Fruit fly (Drosophila melanogaster) whole organism, wandering third instar larva: ENCODE data around the gene CG32638.

Source experiments
- Abd-B ChIP-seq: fragments of >200 bp; optimal IDR thresholded peaks from 2 replicates; lab custom pipeline; 2017; ENCODE audit warnings: missing biosample characterization, missing genetic modification characterization
- CG32264 ChIP-seq: fragments of 200-800 bp; sonication (Bioruptor generic); optimal IDR thresholded peaks from 2 replicates; lab custom pipeline; 2016; ENCODE audit warnings: missing biosample characterization, missing genetic modification characterization
- CG9705 ChIP-seq: fragments of 200-800 bp; sonication (Bioruptor generic); optimal IDR thresholded peaks from 2 replicates; lab custom pipeline; 2018; ENCODE audit warnings: missing biosample characterization, mild to moderate bottlenecking, missing genetic modification characterization
- CrebA ChIP-seq: fragments of 200-800 bp; sonication (Bioruptor generic); optimal IDR thresholded peaks from 2 replicates; lab custom pipeline; 2016; ENCODE audit warnings: missing biosample characterization, mild to moderate bottlenecking, missing genetic modification characterization, borderline replicate concordance
- Dfd ChIP-seq: fragments of >200 bp; optimal IDR thresholded peaks from 2 replicates; lab custom pipeline; 2017; ENCODE audit warnings: missing biosample characterization, missing genetic modification characterization
- Dif ChIP-seq: fragments of 200-275, 200-300 bp; sonication (Bioruptor generic); optimal IDR thresholded peaks from 2 replicates; lab custom pipeline; 2018; ENCODE audit warnings: missing biosample characterization, missing genetic modification characterization; ENCODE audit not compliant: partially characterized antibody
- GATAd ChIP-seq: sonication (Bioruptor generic); optimal IDR thresholded peaks from 2 replicates; lab custom pipeline; 2016; ENCODE audit warnings: missing biosample characterization, missing genetic modification characterization
- HLH106 ChIP-seq: fragments of 200-800 bp; optimal IDR thresholded peaks from 3 replicates; lab custom pipeline; 2019; ENCODE audit warnings: missing biosample characterization, mild to moderate bottlenecking, missing genetic modification characterization, moderate library complexity
- Hnf4 ChIP-seq: fragments of 200-800 bp; sonication (Bioruptor generic); optimal IDR thresholded peaks from 2 replicates; lab custom pipeline; 2016; ENCODE audit warnings: missing biosample characterization, mild to moderate bottlenecking, missing genetic modification characterization
- Hr78 ChIP-seq: fragments of >200 bp; optimal IDR thresholded peaks from 2 replicates; lab custom pipeline; 2017; ENCODE audit warnings: missing biosample characterization, missing genetic modification characterization
- Hr83 ChIP-seq: fragments of 200-300 bp; sonication (Bioruptor generic); optimal IDR thresholded peaks from 2 replicates; lab custom pipeline; 2016; ENCODE audit warnings: missing biosample characterization, mild to moderate bottlenecking, missing genetic modification characterization, moderate library complexity; ENCODE audit not compliant: poor library complexity, severe bottlenecking
- Jra ChIP-seq: sonication (Bioruptor generic); optimal IDR thresholded peaks from 2 replicates; lab custom pipeline; 2016; ENCODE audit warnings: missing biosample characterization, missing genetic modification characterization
- Mio ChIP-seq: sonication (Bioruptor generic); optimal IDR thresholded peaks from 2 replicates; lab custom pipeline; 2016; ENCODE audit warnings: missing biosample characterization, missing genetic modification characterization
- Myc ChIP-seq: fragments of >200 bp; optimal IDR thresholded peaks from 2 replicates; lab custom pipeline; 2017
- N ChIP-seq: fragments of >200 bp; optimal IDR thresholded peaks from 2 replicates; lab custom pipeline; 2018; ENCODE audit warnings: missing biosample characterization, missing external identifiers, missing genetic modification characterization
- OdsH ChIP-seq: fragments of 200-800 bp; sonication (Bioruptor generic); optimal IDR thresholded peaks from 2 replicates; lab custom pipeline; 2016; ENCODE audit warnings: missing biosample characterization, mild to moderate bottlenecking, missing genetic modification characterization
- Rel ChIP-seq, 2 experiments: fragments of 200-800 bp; sonication (Bioruptor generic) in 1 of 2; optimal IDR thresholded peaks; 2 replicates in 1 of 2; 3 replicates in 1 of 2; lab custom pipeline; 2016 to 2019; ENCODE audit warnings: mild to moderate bottlenecking in 2 of 2, missing biosample characterization in 2 of 2, missing genetic modification characterization in 2 of 2, moderate library complexity in 1 of 2
- Sp1 ChIP-seq: fragments of 200-800 bp; sonication (Bioruptor generic); optimal IDR thresholded peaks from 3 replicates; lab custom pipeline; 2019; ENCODE audit warnings: missing biosample characterization, mild to moderate bottlenecking, missing genetic modification characterization, moderate library complexity
- Vsx2 ChIP-seq: fragments of 200-300, 225-300 bp; sonication (Bioruptor generic); optimal IDR thresholded peaks from 2 replicates; lab custom pipeline; 2018; ENCODE audit warnings: missing biosample characterization, missing genetic modification characterization; ENCODE audit not compliant: partially characterized antibody
- br ChIP-seq: fragments of 200-800 bp; sonication (Bioruptor generic); optimal IDR thresholded peaks from 2 replicates; lab custom pipeline; 2016; ENCODE audit warnings: missing biosample characterization, missing genetic modification characterization
- brk ChIP-seq: fragments of 200-800 bp; sonication (Bioruptor generic); optimal IDR thresholded peaks from 2 replicates; lab custom pipeline; 2016; ENCODE audit warnings: missing biosample characterization, mild to moderate bottlenecking, missing genetic modification characterization
- dl ChIP-seq, 2 experiments: fragments of 175-275, 200-275 bp in 1 of 2; fragments of 200-275 bp in 1 of 2; sonication (Bioruptor generic); optimal IDR thresholded peaks; lab custom pipeline; 2018; ENCODE audit warnings: mild to moderate bottlenecking in 2 of 2, missing biosample characterization in 2 of 2, missing genetic modification characterization in 2 of 2, moderate library complexity in 2 of 2; ENCODE audit not compliant: partially characterized antibody in 2 of 2, insufficient read depth in 1 of 2
- dmrt93B ChIP-seq: fragments of 200-800 bp; sonication (Bioruptor generic); optimal IDR thresholded peaks from 2 replicates; lab custom pipeline; 2018; ENCODE audit warnings: missing biosample characterization, mild to moderate bottlenecking, missing genetic modification characterization
- dsf ChIP-seq: sonication (Bioruptor generic); optimal IDR thresholded peaks from 2 replicates; lab custom pipeline; 2016; ENCODE audit warnings: missing biosample characterization, missing genetic modification characterization, borderline replicate concordance
- ey ChIP-seq: fragments of 200-800 bp; sonication (Bioruptor generic); optimal IDR thresholded peaks from 2 replicates; lab custom pipeline; 2016; ENCODE audit warnings: missing biosample characterization, missing genetic modification characterization
- foxo ChIP-seq, 2 experiments: fragments of 200-800 bp; sonication (Bioruptor generic); optimal IDR thresholded peaks; 2 replicates in 1 of 2; 3 replicates in 1 of 2; lab custom pipeline; 2016 to 2017; ENCODE audit warnings: missing biosample characterization in 2 of 2, missing genetic modification characterization in 2 of 2
- fru ChIP-seq: fragments of 200-800 bp; sonication (Bioruptor generic); optimal IDR thresholded peaks from 3 replicates; lab custom pipeline; 2016; ENCODE audit warnings: missing biosample characterization, mild to moderate bottlenecking, missing genetic modification characterization
- h ChIP-seq: fragments of 200-800 bp; sonication (Bioruptor generic); optimal IDR thresholded peaks from 3 replicates; lab custom pipeline; 2016; ENCODE audit warnings: missing biosample characterization, mild to moderate bottlenecking, missing genetic modification characterization
- jim ChIP-seq: fragments of 175-275, 200-325 bp; sonication (Bioruptor generic); optimal IDR thresholded peaks from 2 replicates; lab custom pipeline; 2016; ENCODE audit warnings: missing biosample characterization, mild to moderate bottlenecking, missing genetic modification characterization
- lola ChIP-seq: fragments of >200 bp; optimal IDR thresholded peaks from 2 replicates; lab custom pipeline; 2017; ENCODE audit warnings: missing biosample characterization, missing genetic modification characterization
- pan ChIP-seq: fragments of >200 bp; optimal IDR thresholded peaks from 2 replicates; lab custom pipeline; 2017
- psq ChIP-seq: fragments of 200-800 bp; sonication (Bioruptor generic); optimal IDR thresholded peaks from 3 replicates; lab custom pipeline; 2017; ENCODE audit warnings: missing biosample characterization, mild to moderate bottlenecking, missing genetic modification characterization, moderate library complexity
- rgr ChIP-seq: fragments of 200-800 bp; sonication (Bioruptor generic); optimal IDR thresholded peaks from 3 replicates; lab custom pipeline; 2016; ENCODE audit warnings: missing biosample characterization, mild to moderate bottlenecking, missing genetic modification characterization
- sage ChIP-seq: fragments of 200-800 bp; sonication (Bioruptor generic); optimal IDR thresholded peaks from 2 replicates; lab custom pipeline; 2016; ENCODE audit warnings: missing biosample characterization, mild to moderate bottlenecking, missing genetic modification characterization
- sv ChIP-seq: fragments of 200-800 bp; sonication (Bioruptor generic); optimal IDR thresholded peaks from 3 replicates; lab custom pipeline; 2016; ENCODE audit warnings: missing biosample characterization, missing genetic modification characterization
- tai ChIP-seq: sonication (Bioruptor generic); optimal IDR thresholded peaks from 2 replicates; lab custom pipeline; 2016; ENCODE audit warnings: missing biosample characterization, missing genetic modification characterization
- usp ChIP-seq: fragments of >200 bp; optimal IDR thresholded peaks from 2 replicates; lab custom pipeline; 2017; ENCODE audit warnings: missing biosample characterization, missing genetic modification characterization
- woc ChIP-seq: sonication (Bioruptor generic); optimal IDR thresholded peaks from 2 replicates; lab custom pipeline; 2016; ENCODE audit warnings: missing biosample characterization, mild to moderate bottlenecking, missing genetic modification characterization

The CG32638 gene

dm6 chrX:13101817-13102216, 26.8 kb downstream of the CG32638 start:
- TF ChIP-seq h (GFP tag; lab: Kevin White, UChicago) (peak; percentile 27), psq (GFP tag; lab: Kevin White, UChicago) (no peak)
- TF ChIP-seq, all 38 proteins: peak for 1

DNA sequence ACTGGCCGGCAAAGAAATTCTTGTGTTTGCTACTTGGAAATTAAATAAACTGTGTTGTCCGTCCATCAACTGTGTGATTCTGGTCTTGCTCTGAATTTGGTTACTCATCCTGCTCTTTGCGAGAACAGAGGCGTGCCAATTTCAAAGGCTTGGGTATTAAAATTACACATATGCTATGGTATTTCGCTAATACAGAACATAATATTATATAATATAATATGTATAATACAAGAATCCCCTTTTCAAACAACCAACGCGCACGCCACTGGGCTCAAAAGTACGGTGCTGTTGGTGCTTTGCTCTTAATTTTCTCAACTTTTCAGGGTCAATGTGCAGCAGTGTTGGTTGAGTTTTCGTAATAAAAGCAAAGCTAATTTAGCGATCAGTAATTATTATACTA, 28.7 kb downstream of the CG32638 start:
- TF ChIP-seq Mio (GFP tag; lab: Kevin White, UChicago) (no peak), brk (peak; percentile 14), N (GFP tag; lab: Kevin White, UChicago) (no peak), fru (GFP tag; lab: Kevin White, UChicago) (peak; percentile 66), Hnf4 (GFP tag; lab: Kevin White, UChicago) (peak; percentile 68), Dfd (no peak), Myc (lab: Kevin White, UChicago) (no peak), Rel (GFP tag; optimal IDR thresholded peaks at IDR 0.05; lab: Kevin White, UChicago) (no peak), Rel (tag; optimal IDR thresholded peaks at IDR 0.05; lab: Kevin White, UChicago) (peak; percentile 67), HLH106 (tag; lab: Kevin White, UChicago) (peak; percentile 93), Abd-B (GFP tag; lab: Kevin White, UChicago) (no peak), rgr (GFP tag; lab: Kevin White, UChicago) (peak; percentile 90), woc (no peak), sv (GFP tag; lab: Kevin White, UChicago) (peak; percentile 12), Hr78 (no peak), lola (GFP tag; lab: Kevin White, UChicago) (no peak), tai (GFP tag; lab: Kevin White, UChicago) (no peak), Vsx2 (GFP tag; lab: Kevin White, UChicago) (no peak), psq (GFP tag; lab: Kevin White, UChicago) (peak; percentile 81), jim (GFP tag; lab: Kevin White, UChicago) (no peak), Hr83 (GFP tag; lab: Kevin White, UChicago) (peak; percentile 59), CG32264 (peak; percentile 40), dl (GFP tag; optimal IDR thresholded peaks at IDR 0.05; lab: Kevin White, UChicago; ENCODE audit: insufficient read depth in 1 of 2, partially characterized antibody in 2 of 2) (no peak), OdsH (GFP tag; lab: Kevin White, UChicago) (peak; percentile 82), CrebA (GFP tag; lab: Kevin White, UChicago) (no peak), GATAd (no peak), Jra (GFP tag; lab: Kevin White, UChicago) (peak; percentile 9), ey (GFP tag; lab: Kevin White, UChicago) (peak; percentile 52), Sp1 (GFP tag; lab: Kevin White, UChicago) (peak; percentile 85), pan (lab: Kevin White, UChicago) (no peak), sage (GFP tag; lab: Kevin White, UChicago) (peak; percentile 38), dmrt93B (peak; percentile 78), h (GFP tag; lab: Kevin White, UChicago) (peak; percentile 80), CG9705 (GFP tag; lab: Kevin White, UChicago) (peak; percentile 75), Dif (GFP tag; lab: Kevin White, UChicago) (no peak), foxo (GFP tag; optimal IDR thresholded peaks at IDR 0.05; lab: Kevin White, UChicago) (peak in 1 of 2 experiments; percentile 92), dsf (no peak), usp (GFP tag; lab: Kevin White, UChicago) (no peak), br (GFP tag; lab: Kevin White, UChicago) (peak; percentile 60)
